Worm (Caenorhabditis elegans): ENCODE results near the gene clec-163.

Gene clec-163

DNA sequence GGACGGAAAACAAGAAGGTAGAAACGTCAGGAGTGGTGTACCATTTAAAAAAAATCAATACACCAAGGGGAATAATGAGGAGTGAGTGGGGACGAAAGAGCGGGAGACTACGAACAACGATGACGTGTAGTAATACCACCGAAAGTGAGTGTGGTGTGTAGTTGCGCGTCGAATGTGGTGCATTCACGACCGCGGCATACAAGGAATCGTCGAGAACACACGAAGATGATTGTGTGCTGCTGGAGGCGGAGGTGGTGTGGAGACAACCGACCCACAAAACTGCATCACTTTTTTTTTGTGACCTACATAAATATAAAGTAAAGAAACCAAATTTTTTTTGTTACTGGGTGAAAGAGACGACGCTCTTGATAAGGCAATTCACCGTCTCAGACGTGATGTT, 24.2 kb downstream of the clec-163 start (continued):
- no peak for TF ChIP-seq ceh-62 (tag; optimal IDR thresholded peaks at IDR 0.05)
- TF ChIP-seq ctbp-1 (GFP tag; IDR thresholded peaks at IDR 0.05) = peak; percentile 62; the same call in 1 of the 2 replicates
- TF ChIP-seq nhr-111 (GFP tag; optimal IDR thresholded peaks at IDR 0.05) = no peak
- TF ChIP-seq ceh-44 (GFP tag; IDR thresholded peaks at IDR 0.05) = no peak
- TF ChIP-seq skn-1 (tag; optimal IDR thresholded peaks at IDR 0.05) = no peak
- TF ChIP-seq lin-1 (GFP tag; IDR thresholded peaks at IDR 0.05) = no peak
- TF ChIP-seq zip-2 (tag; optimal IDR thresholded peaks at IDR 0.05) = no peak
- no peak for TF ChIP-seq Y5F2A.4 (GFP tag; optimal IDR thresholded peaks at IDR 0.05)
- no peak for TF ChIP-seq D1046.2 (GFP tag; IDR thresholded peaks at IDR 0.05)
- no peak for TF ChIP-seq daf-8 (GFP tag; IDR thresholded peaks at IDR 0.05)
- TF ChIP-seq set-16 (GFP tag; IDR thresholded peaks at IDR 0.05) = peak; percentile 32; the same call in 1 of the 2 replicates
- no peak for TF ChIP-seq ama-1 (optimal IDR thresholded peaks at IDR 0.05)
- TF ChIP-seq mep-1 (tag; optimal IDR thresholded peaks at IDR 0.05) = peak; percentile 86
- no peak for TF ChIP-seq madf-9 (GFP tag; conservative IDR thresholded peaks at IDR 0.05)
- peak; percentile 70 for TF ChIP-seq rbr-2 (tag; optimal IDR thresholded peaks at IDR 0.05)
- no peak for TF ChIP-seq mxl-2 (GFP tag; conservative IDR thresholded peaks at IDR 0.05)
- 0 out of 2 replicates have a peak, but pooled peaks have one; percentile 43 for TF ChIP-seq egl-43 (GFP tag; IDR thresholded peaks at IDR 0.05)
- no peak for TF ChIP-seq R02D3.7 (tag; optimal IDR thresholded peaks at IDR 0.05)
- TF ChIP-seq jun-1 (tag; optimal IDR thresholded peaks at IDR 0.05) = no peak
- TF ChIP-seq snpc-1.2 (GFP tag; IDR thresholded peaks at IDR 0.05) = no peak
- no peak for TF ChIP-seq zag-1 (tag; optimal IDR thresholded peaks at IDR 0.05)
- no peak for TF ChIP-seq F26F4.8 (GFP tag; conservative IDR thresholded peaks at IDR 0.05)
- no peak for TF ChIP-seq spr-1 (tag; optimal IDR thresholded peaks at IDR 0.05)
- TF ChIP-seq zip-11 (GFP tag; IDR thresholded peaks at IDR 0.05) = no peak
- peak; percentile 60 for TF ChIP-seq dpl-1 (GFP tag; optimal IDR thresholded peaks at IDR 0.05)
- TF ChIP-seq ZK337.2 (GFP tag; IDR thresholded peaks at IDR 0.05) = no peak
- no peak for TF ChIP-seq saeg-2 (GFP tag; IDR thresholded peaks at IDR 0.05)
- TF ChIP-seq dmd-8 (GFP tag; IDR thresholded peaks at IDR 0.05) = no peak
- TF ChIP-seq daf-12 (tag; optimal IDR thresholded peaks at IDR 0.05) = no peak
- no peak for TF ChIP-seq spr-3 (GFP tag; optimal IDR thresholded peaks at IDR 0.05)
- peak; percentile 10 for TF ChIP-seq pqm-1 (tag; optimal IDR thresholded peaks at IDR 0.05)
- TF ChIP-seq tag-97 (GFP tag; IDR thresholded peaks at IDR 0.05) = no peak
- TF ChIP-seq T20F7.1 (GFP tag; optimal IDR thresholded peaks at IDR 0.05) = peak; percentile 48
- TF ChIP-seq zfp-3 (GFP tag; conservative IDR thresholded peaks at IDR 0.05) = 0 out of 2 replicates have a peak, but pooled peaks have one; percentile 53
- TF ChIP-seq hmg-1.1 (GFP tag; IDR thresholded peaks at IDR 0.05) = peak; percentile 52
- TF ChIP-seq snpc-4 (tag; optimal IDR thresholded peaks at IDR 0.05) = no peak
- TF ChIP-seq unc-130 (GFP tag; optimal IDR thresholded peaks at IDR 0.05) = no peak
- no peak for TF ChIP-seq madf-5 (GFP tag; IDR thresholded peaks at IDR 0.05)
- no peak for TF ChIP-seq fos-1 (tag; optimal IDR thresholded peaks at IDR 0.05)
- no peak for TF ChIP-seq gei-8 (GFP tag; optimal IDR thresholded peaks at IDR 0.05)
- no peak for TF ChIP-seq ceh-28 (tag; optimal IDR thresholded peaks at IDR 0.05)
- TF ChIP-seq nhr-76 (tag; optimal IDR thresholded peaks at IDR 0.05) = no peak
- TF ChIP-seq vab-7 (GFP tag; IDR thresholded peaks at IDR 0.05) = no peak
- peak in 1 of 2 experiments; percentile 23 for TF ChIP-seq hif-1 (tag; optimal IDR thresholded peaks at IDR 0.05)
- TF ChIP-seq nhr-77 (tag; optimal IDR thresholded peaks at IDR 0.05) = peak; percentile 49
- peak; percentile 39; the same call in 1 of the 2 replicates for TF ChIP-seq dmd-6 (GFP tag; IDR thresholded peaks at IDR 0.05)
- no peak for TF ChIP-seq lin-15B (tag; optimal IDR thresholded peaks at IDR 0.05)
- TF ChIP-seq cey-2 (tag; optimal IDR thresholded peaks at IDR 0.05; ENCODE audit: borderline replicate concordance, insufficient read depth) = no peak
- TF ChIP-seq mxl-3 (GFP tag; optimal IDR thresholded peaks at IDR 0.05) = peak; percentile 59
- TF ChIP-seq F37D6.2 (tag; optimal IDR thresholded peaks at IDR 0.05) = no peak
- TF ChIP-seq egl-27 (tag; optimal IDR thresholded peaks at IDR 0.05) = no peak
- peak in 1 of 2 experiments; percentile 17 for TF ChIP-seq unc-62 (GFP tag; optimal IDR thresholded peaks at IDR 0.05 in 1 of 2)
- no peak for TF ChIP-seq unc-62 (tag; optimal IDR thresholded peaks at IDR 0.05)
